Worm (Caenorhabditis elegans): ENCODE measurements around the gene gldi-2.

DNA sequence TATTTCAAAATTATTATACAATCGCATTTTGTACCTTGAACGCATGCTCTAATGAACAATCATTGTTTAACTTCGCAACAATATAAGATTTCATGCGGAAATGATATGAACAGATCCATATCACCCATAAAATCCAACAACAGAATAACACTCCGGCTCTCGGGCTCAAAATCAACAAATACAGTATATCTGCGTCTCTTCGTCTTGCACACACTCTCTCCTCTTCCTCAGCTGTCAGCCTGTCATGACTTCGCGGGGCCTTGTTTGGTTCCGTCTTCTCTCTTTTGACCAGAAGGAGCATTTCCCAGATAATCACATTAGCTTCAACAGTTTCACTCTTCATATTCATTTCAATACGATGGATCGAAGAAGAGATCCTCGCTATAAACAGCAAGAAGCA lies 27.0 kb upstream of the gldi-2 start, which contains the start of gene F41G3.3:
- TF ChIP-seq egl-27 (tag; optimal IDR thresholded peaks at IDR 0.05): no peak
- no peak for TF ChIP-seq mml-1 (tag; optimal IDR thresholded peaks at IDR 0.05)
- no peak for TF ChIP-seq ceh-82 (tag; optimal IDR thresholded peaks at IDR 0.05)
- no peak for TF ChIP-seq sea-2 (GFP tag; optimal IDR thresholded peaks at IDR 0.05)
- no peak for TF ChIP-seq nhr-11 (tag; optimal IDR thresholded peaks at IDR 0.05)
- no peak for TF ChIP-seq ceh-9 (tag; optimal IDR thresholded peaks at IDR 0.05)
- no peak for TF ChIP-seq R02D3.7 (tag; optimal IDR thresholded peaks at IDR 0.05)
- no peak for TF ChIP-seq jun-1 (tag; optimal IDR thresholded peaks at IDR 0.05)
- no peak for TF ChIP-seq lin-15B (tag; optimal IDR thresholded peaks at IDR 0.05)
- TF ChIP-seq nhr-76 (tag; optimal IDR thresholded peaks at IDR 0.05): no peak
- TF ChIP-seq skn-1 (tag; optimal IDR thresholded peaks at IDR 0.05): no peak
- no peak for TF ChIP-seq snpc-4 (tag; optimal IDR thresholded peaks at IDR 0.05)
- no peak for TF ChIP-seq lin-39 (tag; optimal IDR thresholded peaks at IDR 0.05)

Measured in whole organism, L3 larva.